Fruit fly (Drosophila melanogaster) whole organism, prepupa: Measurements from ENCODE around the gene Pdhb.
A peak's percentile ranks its signal among the peaks of the same experiment; 100 is the strongest.

Source experiments
- CG16779 ChIP-seq: fragments of 200-800 bp; sonication (Bioruptor generic); optimal IDR thresholded peaks from 3 replicates; lab custom pipeline; 2017; ENCODE audit warnings: missing biosample characterization, mild to moderate bottlenecking, missing genetic modification characterization
- CG6276 ChIP-seq: fragments of 200-800 bp; sonication (Bioruptor generic); optimal IDR thresholded peaks from 2 replicates; lab custom pipeline; 2017; ENCODE audit warnings: missing biosample characterization, mild to moderate bottlenecking, missing genetic modification characterization
- Ets21C ChIP-seq: fragments of 200-800 bp; sonication (Bioruptor generic); optimal IDR thresholded peaks from 3 replicates; lab custom pipeline; 2016; ENCODE audit warnings: missing biosample characterization, missing genetic modification characterization
- Hr38 ChIP-seq: sonication (Bioruptor generic); optimal IDR thresholded peaks from 2 replicates; lab custom pipeline; 2016; ENCODE audit warnings: missing biosample characterization, missing genetic modification characterization
- Hr39 ChIP-seq: fragments of 200-800 bp; sonication (Bioruptor generic); optimal IDR thresholded peaks from 2 replicates; lab custom pipeline; 2016; ENCODE audit warnings: missing biosample characterization, missing genetic modification characterization
- vri ChIP-seq: fragments of 200-800 bp; sonication (Bioruptor generic); optimal IDR thresholded peaks from 3 replicates; lab custom pipeline; 2016; ENCODE audit warnings: missing biosample characterization, mild to moderate bottlenecking, missing genetic modification characterization

DNA sequence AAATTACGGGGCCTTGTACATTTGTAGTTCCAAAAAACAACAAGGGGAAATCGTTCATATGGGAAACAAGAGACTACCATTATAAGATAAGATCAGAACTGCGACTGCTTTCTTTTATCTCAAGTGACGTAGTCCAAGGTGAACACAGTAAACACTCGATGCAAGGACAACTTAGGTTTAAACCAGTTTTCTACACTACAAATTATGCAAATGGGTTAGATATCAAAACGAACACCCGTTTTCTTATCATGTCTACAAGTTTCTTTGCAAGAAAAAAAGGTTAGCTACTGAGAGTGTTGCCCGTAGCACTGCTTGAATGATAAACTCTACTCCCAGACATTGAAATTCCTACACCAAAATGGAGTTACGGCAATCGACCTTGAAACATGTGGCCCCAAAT, 11.3 kb downstream of the Pdhb start:
- TF ChIP-seq Hr38 (GFP tag; lab: Kevin White, UChicago) (no peak), CG16779 (tag; lab: Kevin White, UChicago) (no peak), Hr39 (peak; percentile 93), CG6276 (GFP tag; lab: Kevin White, UChicago) (no peak), vri (peak; percentile 82), Ets21C (GFP tag; lab: Kevin White, UChicago) (peak; percentile 88)
